Worm (Caenorhabditis elegans) whole organism, midembryonic: ENCODE measurements around the gene eak-3.

ENCODE experiments used
- T22C8.4 ChIP-seq: fragments of 200-800 bp; sonication (Bioruptor generic); IDR thresholded peaks from 2 replicates; pipeline ENCODE4 v1.3.6; 2022; ENCODE audit warnings: missing genetic modification characterization, missing compliant biosample characterization
- cog-1 ChIP-seq: sonication (generic microtip); optimal IDR thresholded peaks from 2 replicates; lab custom pipeline; 2016; ENCODE audit warnings: missing genetic modification characterization, missing compliant biosample characterization
- flt-1 ChIP-seq: fragments of 200-800 bp; sonication (Bioruptor generic); IDR thresholded peaks from 2 replicates; pipeline ENCODE4 v1.3.6; 2022; ENCODE audit warnings: missing genetic modification characterization, missing compliant biosample characterization
- med-1 ChIP-seq: sonication (generic microtip); optimal IDR thresholded peaks from 2 replicates; lab custom pipeline; 2017; ENCODE audit warnings: missing genetic modification characterization, mild to moderate bottlenecking, missing compliant biosample characterization, antibody characterized with exemption, missing genetic modification reagents; ENCODE audit not compliant: insufficient read depth
- tab-1 ChIP-seq: fragments of 200-800 bp; sonication (Bioruptor generic); IDR thresholded peaks from 2 replicates; pipeline ENCODE4 v1.3.6; 2022; ENCODE audit warnings: missing genetic modification characterization, missing compliant biosample characterization
- ztf-23 ChIP-seq: fragments of 200-800 bp; sonication (Bioruptor generic); IDR thresholded peaks from 2 replicates; pipeline ENCODE4 v1.3.6; 2022; ENCODE audit warnings: missing genetic modification reagents, missing genetic modification characterization, missing compliant biosample characterization
- ztf-29 ChIP-seq: fragments of 200-800 bp; sonication (Bioruptor generic); IDR thresholded peaks from 2 replicates; pipeline ENCODE4 v1.3.6; 2022; ENCODE audit warnings: missing genetic modification reagents, missing genetic modification characterization, missing compliant biosample characterization

DNA sequence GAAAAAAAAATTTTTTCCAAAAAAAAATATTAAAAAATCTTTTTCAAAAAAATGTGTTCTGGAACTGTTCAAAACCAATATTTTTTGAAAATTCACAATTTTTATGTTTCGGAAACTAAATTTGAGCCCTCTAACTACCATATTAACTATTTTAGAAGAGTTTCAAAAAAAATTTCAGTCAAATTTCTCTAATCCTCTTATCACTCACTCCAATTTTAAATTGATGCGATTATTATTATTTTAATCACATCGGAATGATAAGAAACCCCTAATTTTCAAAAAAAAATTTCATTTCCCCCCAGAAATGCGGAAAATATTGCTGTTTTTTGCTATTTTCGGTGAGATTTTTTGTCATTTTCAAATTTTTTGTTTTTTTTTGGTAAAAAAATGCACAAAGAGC is 5.4 kb upstream of the eak-3 start, which contains the start of gene nspg-8:
- TF ChIP-seq ztf-23: no peak
- no peak for TF ChIP-seq flt-1 (GFP tag; lab: Robert Waterston, UW)
- TF ChIP-seq tab-1 (GFP tag; lab: Robert Waterston, UW): no peak
- no peak for TF ChIP-seq med-1 (GFP tag; lab: Kevin White, UChicago)
- TF ChIP-seq T22C8.4 (GFP tag; lab: Robert Waterston, UW): no peak
- TF ChIP-seq cog-1 (tag; lab: Kevin White, UChicago): no peak
- TF ChIP-seq ztf-29: no peak
